Worm (Caenorhabditis elegans) whole organism, young adult: Measurements from ENCODE around the gene C28G1.10.

Experiments used
- B0035.1 ChIP-seq: sonication (generic microtip); optimal IDR thresholded peaks from 2 replicates; lab custom pipeline; 2016; ENCODE audit warnings: missing genetic modification characterization, mild to moderate bottlenecking, missing compliant biosample characterization, missing genotype, missing genetic modification reagents
- C06A6.2 ChIP-seq: fragments of 200-800 bp; sonication (Bioruptor generic); conservative IDR thresholded peaks from 2 replicates; pipeline ENCODE4 v1.3.6; 2022; ENCODE audit warnings: missing genetic modification characterization, missing compliant biosample characterization
- F10E7.11 ChIP-seq: sonication (generic microtip); optimal IDR thresholded peaks from 2 replicates; lab custom pipeline; 2017; ENCODE audit warnings: mild to moderate bottlenecking, missing genetic modification characterization, moderate library complexity, missing compliant biosample characterization
- F23B12.7 ChIP-seq: sonication (generic microtip); optimal IDR thresholded peaks from 2 replicates; lab custom pipeline; 2017; ENCODE audit warnings: missing genetic modification characterization, mild to moderate bottlenecking, missing compliant biosample characterization, antibody characterized with exemption, moderate library complexity; ENCODE audit not compliant: insufficient read depth
- F37B4.10 ChIP-seq: fragments of 200-800 bp; sonication (Bioruptor generic); IDR thresholded peaks from 2 replicates; pipeline ENCODE4 v1.3.6; 2022; ENCODE audit warnings: missing genetic modification characterization, missing compliant biosample characterization
- F49E8.2 ChIP-seq: sonication (generic microtip); optimal IDR thresholded peaks from 3 replicates; lab custom pipeline; 2017; ENCODE audit warnings: missing genetic modification characterization, mild to moderate bottlenecking, missing compliant biosample characterization, antibody characterized with exemption, moderate library complexity; ENCODE audit not compliant: insufficient read depth
- F52B5.7 ChIP-seq: sonication (generic microtip); optimal IDR thresholded peaks from 2 replicates; lab custom pipeline; 2016; ENCODE audit warnings: mild to moderate bottlenecking, missing genetic modification characterization, missing compliant biosample characterization
- F57C9.4 ChIP-seq: sonication (generic microtip); optimal IDR thresholded peaks from 2 replicates; lab custom pipeline; 2017; ENCODE audit warnings: mild to moderate bottlenecking, missing genetic modification characterization, missing compliant biosample characterization
- K12H6.12 ChIP-seq: fragments of 200-800 bp; sonication (Bioruptor generic); optimal IDR thresholded peaks from 2 replicates; lab custom pipeline; 2018; ENCODE audit warnings: mild to moderate bottlenecking, missing genetic modification characterization, missing compliant biosample characterization
- T07F8.4 ChIP-seq: sonication (generic microtip); optimal IDR thresholded peaks from 2 replicates; lab custom pipeline; 2016; ENCODE audit warnings: mild to moderate bottlenecking, missing genetic modification characterization, moderate library complexity, missing compliant biosample characterization
- Y95B8A.8 ChIP-seq: fragments of 200-800 bp; sonication (Bioruptor generic); IDR thresholded peaks from 2 replicates; pipeline ENCODE4 v1.3.6; 2022; ENCODE audit warnings: missing genetic modification reagents, missing genetic modification characterization, missing compliant biosample characterization
- aptf-2 ChIP-seq: fragments of 200-800 bp; sonication (Bioruptor generic); conservative IDR thresholded peaks from 2 replicates; pipeline ENCODE4 v1.3.6; 2022; ENCODE audit warnings: missing genetic modification reagents, missing genetic modification characterization, missing compliant biosample characterization
- aptf-3 ChIP-seq: fragments of 200-800 bp; sonication (Bioruptor generic); IDR thresholded peaks from 2 replicates; pipeline ENCODE4 v1.3.6; 2022; ENCODE audit warnings: missing genetic modification characterization, missing compliant biosample characterization
- attf-5 ChIP-seq: fragments of 200-800 bp; sonication (Bioruptor generic); optimal IDR thresholded peaks from 2 replicates; lab custom pipeline; 2018; ENCODE audit warnings: mild to moderate bottlenecking, missing genetic modification characterization, missing compliant biosample characterization
- bed-1 ChIP-seq: fragments of 200-800 bp; sonication (Bioruptor generic); IDR thresholded peaks from 2 replicates; pipeline ENCODE4 v1.3.6; 2022; ENCODE audit warnings: missing genetic modification reagents, missing genetic modification characterization, missing compliant biosample characterization
- ceh-79 ChIP-seq: sonication (generic microtip); optimal IDR thresholded peaks from 2 replicates; lab custom pipeline; 2017; ENCODE audit warnings: mild to moderate bottlenecking, missing genetic modification characterization, missing compliant biosample characterization
- chd-7 ChIP-seq: sonication (generic microtip); optimal IDR thresholded peaks from 2 replicates; lab custom pipeline; 2016; ENCODE audit warnings: mild to moderate bottlenecking, missing genetic modification characterization, moderate library complexity, missing compliant biosample characterization
- dpff-1 ChIP-seq: sonication (generic microtip); optimal IDR thresholded peaks from 2 replicates; lab custom pipeline; 2017; ENCODE audit warnings: mild to moderate bottlenecking, missing genetic modification characterization, missing compliant biosample characterization
- efl-1 ChIP-seq: fragments of 150-350 bp; optimal IDR thresholded peaks from 2 replicates; lab custom pipeline; 2014; ENCODE audit warnings: missing biosample characterization, missing genetic modification reagents, missing genetic modification characterization
- egl-18 ChIP-seq: fragments of 200-800 bp; sonication (Bioruptor generic); IDR thresholded peaks from 2 replicates; pipeline ENCODE4 v1.3.6; 2022; ENCODE audit warnings: missing genetic modification reagents, missing genetic modification characterization, missing compliant biosample characterization
- egl-44 ChIP-seq: fragments of 200-800 bp; sonication (Bioruptor generic); IDR thresholded peaks from 2 replicates; pipeline ENCODE4 v1.3.6; 2022; ENCODE audit warnings: missing genetic modification reagents, missing genetic modification characterization, missing compliant biosample characterization
- egrh-3 ChIP-seq: fragments of 200-800 bp; sonication (Bioruptor generic); IDR thresholded peaks from 2 replicates; pipeline ENCODE4 v1.3.6; 2022; ENCODE audit warnings: missing genetic modification reagents, missing genetic modification characterization, missing compliant biosample characterization
- ekl-4 ChIP-seq: fragments of 200-800 bp; sonication (Bioruptor generic); IDR thresholded peaks from 2 replicates; pipeline ENCODE4 v1.3.6; 2022; ENCODE audit warnings: missing genetic modification reagents, missing genetic modification characterization, missing compliant biosample characterization
- gei-17 ChIP-seq: fragments of 200-800 bp; sonication (Bioruptor generic); optimal IDR thresholded peaks from 2 replicates; lab custom pipeline; 2018; ENCODE audit warnings: mild to moderate bottlenecking, missing genetic modification characterization, missing compliant biosample characterization
- hmg-20 ChIP-seq: fragments of 200-800 bp; sonication (Bioruptor generic); IDR thresholded peaks from 2 replicates; pipeline ENCODE4 v1.3.6; 2022; ENCODE audit warnings: missing genetic modification reagents, missing genetic modification characterization, missing compliant biosample characterization
- lag-1 ChIP-seq: fragments of 200-800 bp; sonication (Bioruptor generic); IDR thresholded peaks from 2 replicates; pipeline ENCODE4 v1.3.6; 2022; ENCODE audit warnings: missing genetic modification reagents, missing genetic modification characterization, missing compliant biosample characterization
- lin-40 ChIP-seq: sonication (generic microtip); optimal IDR thresholded peaks from 2 replicates; lab custom pipeline; 2016; ENCODE audit warnings: missing genetic modification characterization, mild to moderate bottlenecking, missing compliant biosample characterization, missing genotype, missing genetic modification reagents
- lin-54 ChIP-seq: fragments of 200-800 bp; sonication (Bioruptor generic); optimal IDR thresholded peaks from 2 replicates; lab custom pipeline; 2018; ENCODE audit warnings: mild to moderate bottlenecking, missing genetic modification characterization, missing compliant biosample characterization
- lir-1 ChIP-seq: fragments of 200-800 bp; sonication (Bioruptor generic); conservative IDR thresholded peaks from 2 replicates; pipeline ENCODE4 v1.3.6; 2022; ENCODE audit warnings: missing genetic modification reagents, missing genetic modification characterization, missing compliant biosample characterization
- lsy-27 ChIP-seq: sonication (generic microtip); optimal IDR thresholded peaks from 2 replicates; lab custom pipeline; 2017; ENCODE audit warnings: missing genetic modification characterization, mild to moderate bottlenecking, missing compliant biosample characterization, antibody characterized with exemption, missing genotype, borderline replicate concordance; ENCODE audit not compliant: insufficient read depth
- madf-10 ChIP-seq: sonication (generic microtip); optimal IDR thresholded peaks from 2 replicates; lab custom pipeline; 2016; ENCODE audit warnings: mild to moderate bottlenecking, missing genetic modification characterization, missing compliant biosample characterization
- madf-3 ChIP-seq: fragments of 200-800 bp; sonication (Bioruptor generic); IDR thresholded peaks from 2 replicates; pipeline ENCODE4 v1.3.6; 2022; ENCODE audit warnings: missing genetic modification reagents, missing genetic modification characterization, missing compliant biosample characterization
- madf-6 ChIP-seq: fragments of 200-800 bp; sonication (Bioruptor generic); IDR thresholded peaks from 2 replicates; pipeline ENCODE4 v1.3.6; 2022; ENCODE audit warnings: missing genetic modification reagents, missing genetic modification characterization, missing compliant biosample characterization
- mcd-1 ChIP-seq: fragments of 200-800 bp; sonication (Bioruptor generic); IDR thresholded peaks from 2 replicates; pipeline ENCODE4 v1.3.6; 2022; ENCODE audit warnings: missing genetic modification reagents, missing genetic modification characterization, missing compliant biosample characterization
- mxl-1 ChIP-seq: sonication (generic microtip); optimal IDR thresholded peaks from 2 replicates; lab custom pipeline; 2016; ENCODE audit warnings: missing genetic modification characterization, missing compliant biosample characterization
- nfya-1 ChIP-seq: sonication (generic microtip); optimal IDR thresholded peaks from 2 replicates; lab custom pipeline; 2017; ENCODE audit warnings: antibody characterized with exemption, missing compliant biosample characterization, missing genetic modification characterization, borderline replicate concordance; ENCODE audit not compliant: insufficient read depth
- nfya-2 ChIP-seq: fragments of 200-800 bp; sonication (Bioruptor generic); IDR thresholded peaks from 2 replicates; pipeline ENCODE4 v1.3.6; 2022; ENCODE audit warnings: missing genetic modification reagents, missing genetic modification characterization, missing compliant biosample characterization
- nfyb-1 ChIP-seq: fragments of 200-800 bp; sonication (Bioruptor generic); IDR thresholded peaks from 2 replicates; pipeline ENCODE4 v1.3.6; 2022; ENCODE audit warnings: missing genetic modification reagents, missing genetic modification characterization, missing compliant biosample characterization
- nhr-80 ChIP-seq: sonication (generic microtip); optimal IDR thresholded peaks from 2 replicates; lab custom pipeline; 2016; ENCODE audit warnings: missing genetic modification characterization, missing compliant biosample characterization
- pbrm-1 ChIP-seq: fragments of 200-800 bp; sonication (Bioruptor generic); IDR thresholded peaks from 2 replicates; pipeline ENCODE4 v1.3.6; 2022; ENCODE audit warnings: missing genetic modification reagents, missing genetic modification characterization, missing compliant biosample characterization
- rcor-1 ChIP-seq: fragments of 200-800 bp; sonication (Bioruptor generic); IDR thresholded peaks from 2 replicates; pipeline ENCODE4 v1.3.6; 2022; ENCODE audit warnings: missing genetic modification reagents, missing genetic modification characterization, missing compliant biosample characterization
- rec-8 ChIP-seq, 2 experiments: sonication (generic microtip); optimal IDR thresholded peaks; 2 replicates each; lab custom pipeline; 2016; ENCODE audit warnings: mild to moderate bottlenecking in 2 of 2, missing genetic modification characterization in 2 of 2, missing genetic modification reagents in 2 of 2, missing genotype in 2 of 2, missing biosample characterization in 1 of 2, missing compliant biosample characterization in 1 of 2, moderate library complexity in 1 of 2
- repo-1 ChIP-seq: sonication (generic microtip); optimal IDR thresholded peaks from 2 replicates; lab custom pipeline; 2017; ENCODE audit warnings: mild to moderate bottlenecking, missing genetic modification characterization, missing compliant biosample characterization
- sea-2 ChIP-seq: fragments of 200-800 bp; sonication (Bioruptor generic); IDR thresholded peaks from 2 replicates; pipeline ENCODE4 v1.3.6; 2022; ENCODE audit warnings: missing genetic modification characterization, missing compliant biosample characterization
- snpc-1.1 ChIP-seq: sonication (generic microtip); optimal IDR thresholded peaks from 2 replicates; lab custom pipeline; 2017; ENCODE audit warnings: missing genetic modification characterization, mild to moderate bottlenecking, missing compliant biosample characterization, antibody characterized with exemption, moderate library complexity, missing genotype, missing genetic modification reagents; ENCODE audit not compliant: insufficient read depth
- tbp1 ChIP-seq: fragments of 200-800 bp; sonication (Bioruptor generic); optimal IDR thresholded peaks from 2 replicates; lab custom pipeline; 2018; ENCODE audit warnings: mild to moderate bottlenecking, missing genetic modification characterization, missing compliant biosample characterization
- ztf-25 ChIP-seq: fragments of 200-800 bp; sonication (Bioruptor generic); IDR thresholded peaks from 2 replicates; pipeline ENCODE4 v1.3.6; 2022; ENCODE audit warnings: missing genetic modification reagents, missing genetic modification characterization, missing compliant biosample characterization
- ztf-6 ChIP-seq: fragments of 200-800 bp; sonication (Bioruptor generic); IDR thresholded peaks from 2 replicates; pipeline ENCODE4 v1.3.6; 2022; ENCODE audit warnings: missing genetic modification reagents, missing genetic modification characterization, missing compliant biosample characterization

Gene C28G1.10

ce11 chrX:8810908-8811307 is 36.0 kb upstream of the C28G1.10 start, which contains the start of gene R04E5.9 (continued):
- TF ChIP-seq B0035.1 (tag; lab: Kevin White, UChicago) (peak; percentile 28), rcor-1 (GFP tag; lab: Robert Waterston, UW) (no peak; the same call in 1 of the 2 replicates), madf-3 (GFP tag; lab: Robert Waterston, UW) (peak; percentile 89), madf-6 (GFP tag; lab: Robert Waterston, UW) (no peak), ceh-79 (tag; lab: Kevin White, UChicago) (no peak), F49E8.2 (tag; lab: Kevin White, UChicago) (no peak), snpc-1.1 (tag; lab: Kevin White, UChicago) (no peak), nfyb-1 (GFP tag; lab: Robert Waterston, UW) (peak; percentile 60; the same call in 1 of the 2 replicates), ztf-6 (GFP tag; lab: Robert Waterston, UW) (no peak), hmg-20 (GFP tag; lab: Robert Waterston, UW) (peak; percentile 50; the same call in 1 of the 2 replicates), lin-40 (tag; lab: Kevin White, UChicago) (peak; percentile 91), nfya-1 (tag; lab: Kevin White, UChicago) (no peak), mxl-1 (tag; lab: Kevin White, UChicago) (peak; percentile 4), nhr-80 (tag; lab: Kevin White, UChicago) (peak; percentile 99), aptf-2 (no peak), egrh-3 (GFP tag; lab: Robert Waterston, UW) (peak; percentile 40; the same call in 1 of the 2 replicates), dpff-1 (tag; lab: Kevin White, UChicago) (no peak), F57C9.4 (tag; lab: Kevin White, UChicago) (no peak), mcd-1 (GFP tag; lab: Robert Waterston, UW) (peak; percentile 61), F52B5.7 (peak; percentile 7), F10E7.11 (tag; lab: Kevin White, UChicago) (no peak), nfya-2 (GFP tag; lab: Robert Waterston, UW) (no peak), K12H6.12 (tag; lab: Kevin White, UChicago) (peak; percentile 89), madf-10 (tag; lab: Kevin White, UChicago) (peak; percentile 85), attf-5 (peak; percentile 93), F23B12.7 (tag; lab: Kevin White, UChicago) (no peak), bed-1 (GFP tag; lab: Robert Waterston, UW) (no peak), efl-1 (GFP tag; lab: Kevin White, UChicago) (no peak), gei-17 (GFP tag; lab: Kevin White, UChicago) (peak; percentile 51), ztf-25 (GFP tag; lab: Robert Waterston, UW) (no peak), F37B4.10 (GFP tag; lab: Robert Waterston, UW) (no peak), chd-7 (peak; percentile 80), egl-44 (GFP tag; lab: Robert Waterston, UW) (peak; percentile 61; the same call in 1 of the 2 replicates), egl-18 (GFP tag; lab: Robert Waterston, UW) (no peak), T07F8.4 (no peak), repo-1 (tag; lab: Kevin White, UChicago) (no peak), aptf-3 (GFP tag; lab: Robert Waterston, UW) (no peak), Y95B8A.8 (no peak), ekl-4 (GFP tag; lab: Robert Waterston, UW) (0 out of 2 replicates have a peak, but pooled peaks have one; percentile 16), rec-8 (tag; optimal IDR thresholded peaks at IDR 0.05; lab: Kevin White, UChicago) (no peak), C06A6.2 (GFP tag; lab: Robert Waterston, UW) (0 out of 2 replicates have a peak, but pooled peaks have one; percentile 42), lir-1 (peak; percentile 65; the same call in 1 of the 2 replicates), lsy-27 (tag; lab: Kevin White, UChicago) (no peak), sea-2 (GFP tag; lab: Robert Waterston, UW) (no peak), lag-1 (GFP tag; lab: Robert Waterston, UW) (no peak), lin-54 (peak; percentile 50), tbp1 (GFP tag; lab: Kevin White, UChicago) (peak; percentile 68), pbrm-1 (peak; percentile 66; the same call in 1 of the 2 replicates)
